Worm (Caenorhabditis elegans) whole organism, L3 larva: ENCODE data around the gene C02F4.4.

Experiments
- ZK546.5 ChIP-seq: sonication (generic microtip); optimal IDR thresholded peaks from 2 replicates; lab custom pipeline; 2017; ENCODE audit warnings: missing biosample characterization, missing genetic modification characterization
- aly-2 ChIP-seq: fragments of 150-350 bp; optimal IDR thresholded peaks from 2 replicates; lab custom pipeline; 2014; ENCODE audit warnings: missing biosample characterization, missing genetic modification characterization
- ceh-16 ChIP-seq: sonication (generic microtip); optimal IDR thresholded peaks from 2 replicates; lab custom pipeline; 2017; ENCODE audit warnings: missing biosample characterization, missing genetic modification characterization
- ceh-28 ChIP-seq: fragments of 150-350 bp; optimal IDR thresholded peaks from 2 replicates; lab custom pipeline; 2014; ENCODE audit warnings: missing biosample characterization, missing genetic modification reagents, missing genetic modification characterization
- ceh-82 ChIP-seq: fragments of 150-350 bp; optimal IDR thresholded peaks from 2 replicates; lab custom pipeline; 2014; ENCODE audit warnings: missing biosample characterization, missing genetic modification characterization
- daf-12 ChIP-seq: fragments of 150-350 bp; optimal IDR thresholded peaks from 2 replicates; lab custom pipeline; 2014; ENCODE audit warnings: missing biosample characterization, missing genetic modification reagents, missing genetic modification characterization
- egl-27 ChIP-seq: sonication (generic microtip); optimal IDR thresholded peaks from 4 replicates; lab custom pipeline; 2017; ENCODE audit warnings: missing biosample characterization, missing genetic modification reagents, missing genetic modification characterization
- egl-5 ChIP-seq: fragments of 150-350 bp; optimal IDR thresholded peaks from 2 replicates; lab custom pipeline; 2017; ENCODE audit warnings: missing biosample characterization, missing genetic modification reagents, missing genetic modification characterization, inconsistent platforms
- elt-1 ChIP-seq: fragments of 150-350 bp; optimal IDR thresholded peaks from 2 replicates; lab custom pipeline; 2014; ENCODE audit warnings: missing biosample characterization, missing genetic modification characterization
- elt-2 ChIP-seq: sonication (generic microtip); optimal IDR thresholded peaks from 2 replicates; lab custom pipeline; 2016; ENCODE audit warnings: missing genetic modification reagents, mild to moderate bottlenecking, missing genetic modification characterization, missing compliant biosample characterization
- elt-3 ChIP-seq, 3 experiments: fragments of 150-350 bp in 1 of 3; sonication (generic microtip) in 2 of 3; optimal IDR thresholded peaks; 2 replicates in 2 of 3; 4 replicates in 1 of 3; lab custom pipeline; 2014 to 2017; ENCODE audit warnings: missing biosample characterization in 3 of 3, missing genetic modification characterization in 3 of 3
- eor-1 ChIP-seq, 2 experiments: fragments of 150-350 bp; optimal IDR thresholded peaks; 2 replicates each; lab custom pipeline; 2014 to 2018; ENCODE audit warnings: missing biosample characterization in 2 of 2, missing genetic modification characterization in 2 of 2
- fos-1 ChIP-seq: fragments of 150-350 bp; optimal IDR thresholded peaks from 2 replicates; lab custom pipeline; 2014; ENCODE audit warnings: missing biosample characterization, missing genetic modification characterization
- hmg-11 ChIP-seq: sonication (generic microtip); optimal IDR thresholded peaks from 2 replicates; lab custom pipeline; 2016; ENCODE audit warnings: missing genetic modification characterization, missing compliant biosample characterization
- jun-1 ChIP-seq: fragments of 150-350 bp; optimal IDR thresholded peaks from 2 replicates; lab custom pipeline; 2014; ENCODE audit warnings: missing biosample characterization, missing genetic modification reagents, missing genetic modification characterization
- lin-15B ChIP-seq: fragments of 150-350 bp; optimal IDR thresholded peaks from 2 replicates; lab custom pipeline; 2014; ENCODE audit warnings: missing biosample characterization, missing genetic modification characterization
- lsy-12 ChIP-seq: sonication (generic microtip); optimal IDR thresholded peaks from 2 replicates; lab custom pipeline; 2016; ENCODE audit warnings: mild to moderate bottlenecking, missing genetic modification characterization, missing compliant biosample characterization
- mdl-1 ChIP-seq: fragments of 150-350 bp; optimal IDR thresholded peaks from 2 replicates; lab custom pipeline; 2014; ENCODE audit warnings: missing biosample characterization, missing genetic modification characterization
- mml-1 ChIP-seq: fragments of 150-350 bp; sonication (generic microtip); optimal IDR thresholded peaks from 3 replicates; lab custom pipeline; 2014; ENCODE audit warnings: missing biosample characterization, missing genetic modification characterization
- nfya-1 ChIP-seq: sonication (generic microtip); optimal IDR thresholded peaks from 2 replicates; lab custom pipeline; 2017; ENCODE audit warnings: missing genetic modification characterization, mild to moderate bottlenecking, missing compliant biosample characterization, antibody characterized with exemption, moderate library complexity; ENCODE audit not compliant: insufficient read depth
- nhr-11 ChIP-seq: fragments of 150-350 bp; optimal IDR thresholded peaks from 2 replicates; lab custom pipeline; 2014; ENCODE audit warnings: missing biosample characterization, missing genetic modification characterization
- nhr-12 ChIP-seq: fragments of 150-350 bp; optimal IDR thresholded peaks from 2 replicates; lab custom pipeline; 2014; ENCODE audit warnings: missing biosample characterization, missing genetic modification characterization
- nhr-237 ChIP-seq: fragments of 150-350 bp; optimal IDR thresholded peaks from 2 replicates; lab custom pipeline; 2014; ENCODE audit warnings: missing biosample characterization, missing genetic modification characterization
- nhr-67 ChIP-seq: fragments of 150-350 bp; optimal IDR thresholded peaks from 2 replicates; lab custom pipeline; 2014; ENCODE audit warnings: missing biosample characterization, missing genetic modification characterization
- nhr-76 ChIP-seq: fragments of 150-350 bp; sonication (generic microtip); optimal IDR thresholded peaks from 5 replicates; lab custom pipeline; 2014; ENCODE audit warnings: missing biosample characterization, missing genetic modification characterization
- nhr-77 ChIP-seq: fragments of 150-350 bp; optimal IDR thresholded peaks from 2 replicates; lab custom pipeline; 2014; ENCODE audit warnings: missing biosample characterization, missing genetic modification characterization
- pha-4 ChIP-seq: fragments of 150-350 bp; optimal IDR thresholded peaks from 2 replicates; lab custom pipeline; 2014; ENCODE audit warnings: missing biosample characterization, missing genetic modification reagents, missing genetic modification characterization
- pqm-1 ChIP-seq: fragments of 150-350 bp; optimal IDR thresholded peaks from 2 replicates; lab custom pipeline; 2017; ENCODE audit warnings: missing biosample characterization, missing genetic modification characterization, inconsistent platforms
- sea-2 ChIP-seq: fragments of 150-350 bp; sonication (generic microtip); optimal IDR thresholded peaks from 4 replicates; lab custom pipeline; 2014; ENCODE audit warnings: missing biosample characterization, missing genetic modification reagents, missing genetic modification characterization
- snpc-4 ChIP-seq: fragments of 150-350 bp; optimal IDR thresholded peaks from 2 replicates; lab custom pipeline; 2014; ENCODE audit warnings: missing biosample characterization, missing genetic modification characterization
- unc-39 ChIP-seq: sonication (generic microtip); optimal IDR thresholded peaks from 4 replicates; lab custom pipeline; 2017; ENCODE audit warnings: missing biosample characterization, missing genetic modification characterization
- zag-1 ChIP-seq: fragments of 150-350 bp; optimal IDR thresholded peaks from 2 replicates; lab custom pipeline; 2014; ENCODE audit warnings: missing biosample characterization, missing genetic modification characterization
- ztf-11 ChIP-seq: fragments of 150-350 bp; optimal IDR thresholded peaks from 2 replicates; lab custom pipeline; 2014; ENCODE audit warnings: missing biosample characterization, missing genetic modification characterization
- ztf-4 ChIP-seq: fragments of 150-350 bp; optimal IDR thresholded peaks from 2 replicates; lab custom pipeline; 2014; ENCODE audit warnings: missing biosample characterization, missing genetic modification characterization

C02F4.4 gene

DNA sequence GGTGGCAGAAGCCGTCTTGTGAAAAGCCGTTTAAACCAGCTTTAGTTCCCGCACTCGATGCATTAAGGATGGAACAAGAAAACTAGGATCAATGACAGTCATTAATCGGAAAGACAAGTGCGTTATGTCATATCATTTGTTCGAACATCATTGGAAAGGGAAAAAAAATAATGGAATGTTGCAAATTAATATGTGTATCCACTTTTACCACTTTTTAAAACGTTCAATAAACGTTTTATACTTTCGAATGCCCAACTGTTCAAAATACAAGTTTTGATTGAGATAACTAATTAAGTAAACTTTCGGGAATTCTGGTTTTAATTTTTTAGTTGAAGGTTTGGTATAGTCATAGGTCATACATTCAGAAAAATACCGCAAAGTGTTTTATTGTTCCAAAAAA, at the start of gene C02F4.4:
Gene C02F4.4 (minus strand): TSS at position 101 of the 400 bp plus-strand sequence.
- TF ChIP-seq sea-2 (GFP tag; lab: Kevin White, UChicago), result no peak
- TF ChIP-seq elt-2, result no peak
- TF ChIP-seq lin-15B (tag; lab: Kevin White, UChicago), result no peak
- no peak for TF ChIP-seq pqm-1 (tag; lab: Kevin White, UChicago)
- TF ChIP-seq nfya-1 (tag; lab: Kevin White, UChicago), result no peak
- no peak for TF ChIP-seq daf-12
- no peak for TF ChIP-seq lsy-12
- TF ChIP-seq nhr-12, result no peak
- no peak for TF ChIP-seq snpc-4 (tag; lab: Kevin White, UChicago)
- TF ChIP-seq unc-39 (tag; lab: Kevin White, UChicago), result no peak

DNA sequence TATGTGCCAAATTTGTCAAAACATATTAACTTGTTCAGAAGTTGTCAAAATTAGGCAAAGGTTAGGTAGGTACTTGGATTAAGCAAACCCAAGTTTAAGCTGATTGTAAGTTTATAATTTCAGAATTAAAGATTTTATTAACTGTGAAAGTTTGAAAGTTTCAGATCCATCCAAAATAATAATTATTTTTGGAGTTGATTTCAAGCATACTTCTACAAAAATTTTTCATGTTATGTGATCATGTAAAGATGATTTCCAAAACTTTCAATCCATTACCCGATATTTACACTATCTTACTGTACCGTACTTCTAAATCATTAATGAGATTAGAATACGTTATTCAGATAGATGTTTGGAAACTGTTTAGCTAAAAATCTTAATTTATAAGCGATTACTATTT, 49.6 kb upstream of the C02F4.4 start:
- TF ChIP-seq pha-4 (tag; lab: Kevin White, UChicago), result no peak

ce11 chrIV:10561605-10562004, 46.6 kb upstream of the C02F4.4 start, which contains the start of gene him-8:
him-8 (plus strand) TSS chrIV:10561905.
- TF ChIP-seq ztf-11 (no peak), nhr-11 (tag; lab: Kevin White, UChicago) (no peak), daf-12 (no peak), jun-1 (tag; lab: Kevin White, UChicago) (no peak), nfya-1 (tag; lab: Kevin White, UChicago) (no peak), elt-2 (no peak), ZK546.5 (tag; lab: Kevin White, UChicago) (no peak), ceh-82 (tag; lab: Kevin White, UChicago) (no peak)

ce11 chrIV:10558415-10558814, 43.4 kb upstream of the C02F4.4 start, which contains the start of gene zim-3:
zim-3 (plus strand) TSS chrIV:10558715.
- TF ChIP-seq elt-3 (tag; optimal IDR thresholded peaks at IDR 0.05; lab: Kevin White, UChicago) (no peak), lin-15B (tag; lab: Kevin White, UChicago) (no peak), sea-2 (GFP tag; lab: Kevin White, UChicago) (no peak), elt-2 (no peak), ZK546.5 (tag; lab: Kevin White, UChicago) (no peak), ceh-28 (no peak), zag-1 (no peak), nhr-76 (no peak), nhr-77 (tag; lab: Kevin White, UChicago) (no peak), fos-1 (tag; lab: Kevin White, UChicago) (no peak), egl-27 (tag; lab: Kevin White, UChicago) (no peak), mdl-1 (tag; lab: Kevin White, UChicago) (no peak), hmg-11 (tag; lab: Kevin White, UChicago) (no peak), ztf-4 (tag; lab: Kevin White, UChicago) (no peak), nhr-237 (tag; lab: Kevin White, UChicago) (no peak), pqm-1 (tag; lab: Kevin White, UChicago) (no peak), ceh-16 (tag; lab: Kevin White, UChicago) (no peak)

DNA sequence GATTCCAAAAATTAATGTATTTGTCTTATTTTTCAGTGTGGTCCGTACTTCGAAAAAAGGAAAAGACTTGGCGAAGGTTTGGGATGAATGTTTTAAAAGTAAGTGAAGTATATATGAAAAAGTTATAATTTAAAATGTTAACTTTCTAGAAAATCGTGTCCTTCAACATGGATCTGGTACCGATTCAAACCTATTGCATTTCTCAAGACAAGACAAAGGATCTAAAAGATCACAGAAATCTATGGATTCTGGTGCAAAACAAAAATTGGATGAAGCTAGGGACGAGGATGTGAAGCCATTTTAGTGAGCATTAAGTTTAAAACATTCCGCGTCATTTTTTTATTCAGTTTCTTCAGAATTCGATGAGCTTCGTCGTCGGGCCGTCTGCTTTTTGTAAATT, 39.9 kb upstream of the C02F4.4 start, which contains the start of gene zim-2:
Gene zim-2 (plus strand): TSS at position 301 of the 400 bp plus-strand sequence.
- TF ChIP-seq eor-1 (tag; optimal IDR thresholded peaks at IDR 0.05; lab: Kevin White, UChicago), result no peak
- TF ChIP-seq mml-1 (tag; lab: Kevin White, UChicago), result no peak
- TF ChIP-seq ZK546.5 (tag; lab: Kevin White, UChicago), result no peak
- no peak for TF ChIP-seq sea-2 (GFP tag; lab: Kevin White, UChicago)
- no peak for TF ChIP-seq egl-5 (tag; lab: Kevin White, UChicago)
- no peak for TF ChIP-seq ztf-4 (tag; lab: Kevin White, UChicago)
- TF ChIP-seq pqm-1 (tag; lab: Kevin White, UChicago), result no peak
- no peak for TF ChIP-seq ztf-11
- TF ChIP-seq aly-2 (tag; lab: Kevin White, UChicago), result no peak
- no peak for TF ChIP-seq hmg-11 (tag; lab: Kevin White, UChicago)
- TF ChIP-seq snpc-4 (tag; lab: Kevin White, UChicago), result no peak
- TF ChIP-seq elt-1 (tag; lab: Kevin White, UChicago), result no peak
- TF ChIP-seq mdl-1 (tag; lab: Kevin White, UChicago), result no peak
- no peak for TF ChIP-seq nhr-67
- TF ChIP-seq nhr-76, result no peak
- no peak for TF ChIP-seq elt-3 (tag; optimal IDR thresholded peaks at IDR 0.05; lab: Kevin White, UChicago)
- no peak for TF ChIP-seq unc-39 (tag; lab: Kevin White, UChicago)
- TF ChIP-seq nhr-77 (tag; lab: Kevin White, UChicago), result no peak
- TF ChIP-seq, all 47 proteins: peak for 0
